Fruit fly (Drosophila melanogaster) whole organism, adult: Measurements from ENCODE around the gene CG8774.

Source experiments
- CG33017 ChIP-seq: fragments of 200-800 bp; sonication (Bioruptor generic); optimal IDR thresholded peaks from 2 replicates; lab custom pipeline; 2018; ENCODE audit warnings: missing biosample characterization, mild to moderate bottlenecking, missing genetic modification characterization, moderate library complexity
- Mnt ChIP-seq: fragments of 200-800 bp; sonication (Bioruptor generic); optimal IDR thresholded peaks from 2 replicates; lab custom pipeline; 2016; ENCODE audit warnings: missing biosample characterization, mild to moderate bottlenecking, missing genetic modification characterization
- ovo ChIP-seq: fragments of 200-800 bp; sonication (Bioruptor generic); optimal IDR thresholded peaks from 2 replicates; lab custom pipeline; 2016; ENCODE audit warnings: missing biosample characterization, missing genetic modification characterization

DNA sequence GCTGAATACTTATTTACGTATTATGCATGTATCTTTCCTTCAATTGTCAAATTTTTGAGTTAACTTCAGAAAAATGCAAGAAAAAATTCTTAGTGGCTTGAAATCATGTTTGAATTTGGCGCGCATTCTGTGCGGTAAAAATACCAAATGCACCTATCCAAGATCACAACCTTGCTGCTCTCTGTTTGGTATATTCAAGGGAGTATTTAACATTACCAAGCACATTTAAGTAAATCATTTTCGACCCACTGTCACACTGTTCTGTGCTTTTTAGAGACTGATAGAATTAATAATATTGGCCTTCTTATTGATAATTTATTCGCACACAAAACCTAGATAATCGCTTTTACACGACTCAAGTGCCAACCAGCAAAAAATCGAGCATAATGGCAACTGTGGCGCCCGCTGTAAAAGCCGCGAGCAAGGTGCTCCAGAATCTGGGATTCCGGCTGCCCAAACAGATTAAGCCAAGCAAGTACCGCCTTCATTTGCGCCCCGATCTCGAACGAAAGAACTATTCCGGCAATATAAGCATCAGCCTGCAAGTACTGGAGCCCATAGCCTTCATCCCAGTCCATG, 10.7 kb downstream of the CG8774 start:
- TF ChIP-seq Mnt (GFP tag; lab: Kevin White, UChicago) (no peak), CG33017 (tag; lab: Kevin White, UChicago) (no peak), ovo (no peak)
